Worm (Caenorhabditis elegans) whole organism, L1 larva: ENCODE data around the gene K08B12.1.

Experiments
- ceh-82 ChIP-seq, 3 experiments: fragments of 150-350 bp in 1 of 3; sonication (generic microtip) in 2 of 3; optimal IDR thresholded peaks; 2 replicates each; lab custom pipeline; 2014 to 2017; ENCODE audit warnings: missing biosample characterization in 3 of 3, missing genetic modification characterization in 3 of 3
- efl-1 ChIP-seq, 4 experiments: fragments of 150-350 bp; optimal IDR thresholded peaks in 3 of 4; peaks in 1 of 4; 1 replicate in 1 of 4; 2 replicates in 3 of 4; lab custom pipeline; 2014; ENCODE audit warnings: missing biosample characterization in 2 of 4, missing genetic modification characterization in 2 of 4, missing genetic modification reagents in 2 of 4
- lin-39 ChIP-seq: fragments of 150-350 bp; optimal IDR thresholded peaks from 2 replicates; lab custom pipeline; 2014; ENCODE audit warnings: missing biosample characterization, missing genetic modification reagents, missing genetic modification characterization
- nhr-28 ChIP-seq: fragments of 150-350 bp; optimal IDR thresholded peaks from 2 replicates; lab custom pipeline; 2014; ENCODE audit warnings: missing biosample characterization, missing genetic modification characterization
- unc-130 ChIP-seq: fragments of 150-350 bp; optimal IDR thresholded peaks from 2 replicates; lab custom pipeline; 2017; ENCODE audit warnings: missing biosample characterization, missing genetic modification characterization, inconsistent platforms

DNA sequence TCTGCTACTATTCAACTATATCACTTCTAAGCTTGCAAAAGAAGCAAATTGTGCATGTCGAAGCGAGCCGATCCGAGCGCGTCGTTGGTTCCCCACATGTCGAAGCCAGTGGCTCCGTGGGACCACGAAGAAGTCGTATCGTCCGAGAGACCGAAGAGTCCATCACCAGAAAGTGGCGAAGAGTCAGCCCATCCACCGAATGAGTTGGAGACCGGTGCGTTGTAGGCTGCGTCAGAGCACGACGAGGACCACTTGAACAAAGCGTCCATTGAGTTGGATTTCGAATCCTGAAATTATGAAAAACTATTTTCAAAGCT, 35.2 kb upstream of the K08B12.1 start:
- no peak for TF ChIP-seq unc-130 (tag; lab: Kevin White, UChicago)
- no peak for TF ChIP-seq lin-39 (tag; lab: Kevin White, UChicago)
- TF ChIP-seq ceh-82 (tag; optimal IDR thresholded peaks at IDR 0.05; lab: Kevin White, UChicago): no peak
- no peak for TF ChIP-seq efl-1 (optimal IDR thresholded peaks at IDR 0.05; lab: Kevin White, UChicago)
- TF ChIP-seq efl-1 (GFP tag; optimal IDR thresholded peaks at IDR 0.05 in 1 of 2; lab: Kevin White, UChicago): no peak
- TF ChIP-seq nhr-28: no peak
